Fruit fly (Drosophila melanogaster) whole organism, embryonic: ENCODE measurements around the gene CG12057.
A peak's percentile ranks its signal among the peaks of the same experiment; 100 is the strongest.

Source experiments
- Atf6 ChIP-seq: fragments of 200-800 bp; sonication (Bioruptor generic); IDR thresholded peaks from 2 replicates; pipeline ENCODE4 v1.3.6; 2022; ENCODE audit warnings: missing biosample characterization, missing genetic modification characterization
- CG10267 ChIP-seq: fragments of 200-800 bp; sonication (Bioruptor generic); optimal IDR thresholded peaks from 2 replicates; lab custom pipeline; 2018; ENCODE audit warnings: missing biosample characterization, mild to moderate bottlenecking, missing genetic modification characterization, moderate library complexity
- CG10321 ChIP-seq: fragments of 200-800 bp; sonication (Bioruptor generic); IDR thresholded peaks from 2 replicates; pipeline ENCODE4 v1.3.6; 2022; ENCODE audit warnings: missing biosample characterization, missing genetic modification characterization
- CG10462 ChIP-seq: fragments of 200-800 bp; sonication (Bioruptor generic); optimal IDR thresholded peaks from 2 replicates; lab custom pipeline; 2016; ENCODE audit warnings: missing biosample characterization, missing genetic modification characterization
- CG11504 ChIP-seq: fragments of 200-800 bp; sonication (Bioruptor generic); optimal IDR thresholded peaks from 3 replicates; lab custom pipeline; 2019; ENCODE audit warnings: missing biosample characterization, mild to moderate bottlenecking, missing genetic modification characterization, moderate library complexity
- CG11695 ChIP-seq: fragments of 200-800 bp; sonication (Bioruptor generic); IDR thresholded peaks from 3 replicates; pipeline ENCODE4 v1.3.6; 2022; ENCODE audit warnings: missing biosample characterization, missing genetic modification characterization
- CG12071 ChIP-seq: fragments of 200-800 bp; sonication (Bioruptor generic); optimal IDR thresholded peaks from 3 replicates; lab custom pipeline; 2018; ENCODE audit warnings: missing biosample characterization, mild to moderate bottlenecking, missing genetic modification characterization
- CG12659 ChIP-seq: fragments of 200-800 bp; sonication (Bioruptor generic); optimal IDR thresholded peaks from 3 replicates; lab custom pipeline; 2017; ENCODE audit warnings: mild to moderate bottlenecking, missing biosample characterization, missing genetic modification reagents, missing genetic modification characterization
- CG12744 ChIP-seq: fragments of 200-800 bp; sonication (Bioruptor generic); optimal IDR thresholded peaks from 2 replicates; lab custom pipeline; 2016; ENCODE audit warnings: missing biosample characterization, missing genetic modification characterization
- CG14441 ChIP-seq: fragments of 200-800 bp; sonication (Bioruptor generic); IDR thresholded peaks from 2 replicates; pipeline ENCODE4 v1.3.6; 2022; ENCODE audit warnings: missing biosample characterization, missing genetic modification characterization
- CG14667 ChIP-seq: fragments of 200-800 bp; sonication (Bioruptor generic); IDR thresholded peaks from 2 replicates; pipeline ENCODE4 v1.3.6; 2022; ENCODE audit warnings: missing biosample characterization, missing genetic modification characterization
- CG15601 ChIP-seq: fragments of 200-800 bp; sonication (Bioruptor generic); optimal IDR thresholded peaks from 3 replicates; lab custom pipeline; 2019; ENCODE audit warnings: missing biosample characterization, mild to moderate bottlenecking, missing genetic modification characterization, moderate library complexity
- CG16779 ChIP-seq: fragments of 200-800 bp; sonication (Bioruptor generic); IDR thresholded peaks from 2 replicates; pipeline ENCODE4 v1.3.6; 2022; ENCODE audit warnings: missing biosample characterization, missing genetic modification characterization
- CG17829 ChIP-seq: fragments of 200-800 bp; optimal IDR thresholded peaks from 2 replicates; lab custom pipeline; 2019; ENCODE audit warnings: missing biosample characterization, mild to moderate bottlenecking, missing genetic modification characterization, moderate library complexity
- CG17912 ChIP-seq: fragments of 200-800 bp; sonication (Bioruptor generic); optimal IDR thresholded peaks from 2 replicates; lab custom pipeline; 2018; ENCODE audit warnings: missing biosample characterization, mild to moderate bottlenecking, missing genetic modification characterization
- CG18262 ChIP-seq: fragments of 200-800 bp; optimal IDR thresholded peaks from 3 replicates; lab custom pipeline; 2019; ENCODE audit warnings: missing biosample characterization, mild to moderate bottlenecking, missing genetic modification characterization, moderate library complexity
- CG1832 ChIP-seq: fragments of 200-800 bp; sonication (Bioruptor generic); optimal IDR thresholded peaks from 2 replicates; lab custom pipeline; 2017; ENCODE audit warnings: missing biosample characterization, mild to moderate bottlenecking, missing genetic modification characterization, inconsistent platforms
- CG2875 ChIP-seq: fragments of 200-800 bp; sonication (Bioruptor generic); optimal IDR thresholded peaks from 2 replicates; lab custom pipeline; 2017; ENCODE audit warnings: missing biosample characterization, mild to moderate bottlenecking, missing genetic modification characterization, missing genetic modification reagents
- CG3281 ChIP-seq: fragments of 200-800 bp; sonication (Bioruptor generic); optimal IDR thresholded peaks from 3 replicates; lab custom pipeline; 2017; ENCODE audit warnings: missing biosample characterization, mild to moderate bottlenecking, missing genetic modification characterization
- CG34376 ChIP-seq: fragments of 200-800 bp; sonication (Bioruptor generic); optimal IDR thresholded peaks from 2 replicates; lab custom pipeline; 2018; ENCODE audit warnings: missing biosample characterization, mild to moderate bottlenecking, missing genetic modification characterization
- CG6683 ChIP-seq: fragments of 200-800 bp; sonication (Bioruptor generic); optimal IDR thresholded peaks from 2 replicates; lab custom pipeline; 2017; ENCODE audit warnings: missing biosample characterization, mild to moderate bottlenecking, missing genetic modification characterization, missing genetic modification reagents
- CG8359 ChIP-seq: fragments of 200-800 bp; sonication (Bioruptor generic); optimal IDR thresholded peaks from 2 replicates; lab custom pipeline; 2017; ENCODE audit warnings: missing biosample characterization, mild to moderate bottlenecking, missing genetic modification characterization, borderline replicate concordance
- CG9797 ChIP-seq: fragments of 200-800 bp; sonication (Bioruptor generic); optimal IDR thresholded peaks from 3 replicates; lab custom pipeline; 2018; ENCODE audit warnings: missing biosample characterization, mild to moderate bottlenecking, missing genetic modification characterization
- Camta ChIP-seq: fragments of 200-800 bp; sonication (Bioruptor generic); optimal IDR thresholded peaks from 2 replicates; lab custom pipeline; 2016; ENCODE audit warnings: missing biosample characterization, missing genetic modification characterization
- CkIIα-i1 ChIP-seq: fragments of 200-800 bp; sonication (Bioruptor generic); IDR thresholded peaks from 2 replicates; pipeline ENCODE4 v1.3.6; 2022; ENCODE audit warnings: missing biosample characterization, missing genetic modification characterization
- Dp ChIP-seq: fragments of 200-800 bp; sonication (Bioruptor generic); optimal IDR thresholded peaks from 2 replicates; lab custom pipeline; 2018; ENCODE audit warnings: missing biosample characterization, mild to moderate bottlenecking, missing genetic modification characterization, moderate library complexity
- Hey ChIP-seq: fragments of 200-800 bp; sonication (Bioruptor generic); optimal IDR thresholded peaks from 3 replicates; lab custom pipeline; 2018; ENCODE audit warnings: missing biosample characterization, mild to moderate bottlenecking, missing genetic modification characterization
- Kr ChIP-seq: fragments of 200-800 bp; sonication (Bioruptor generic); optimal IDR thresholded peaks from 2 replicates; lab custom pipeline; 2017; ENCODE audit warnings: missing biosample characterization, mild to moderate bottlenecking, missing genetic modification characterization
- Max ChIP-seq: fragments of 200-800 bp; sonication (Bioruptor generic); optimal IDR thresholded peaks from 2 replicates; lab custom pipeline; 2016; ENCODE audit warnings: missing biosample characterization, mild to moderate bottlenecking, missing genetic modification characterization
- Oli ChIP-seq: fragments of 200-800 bp; sonication (Bioruptor generic); optimal IDR thresholded peaks from 2 replicates; lab custom pipeline; 2018; ENCODE audit warnings: missing biosample characterization, mild to moderate bottlenecking, missing genetic modification characterization, moderate library complexity
- Rx ChIP-seq: fragments of 200-800 bp; sonication (Bioruptor generic); IDR thresholded peaks from 2 replicates; pipeline ENCODE4 v1.3.6; 2022; ENCODE audit warnings: missing biosample characterization, missing genetic modification characterization
- Trl ChIP-seq, 3 experiments: fragments of >200 bp in 2 of 3; fragments of 200-800 bp in 1 of 3; sonication (Bioruptor generic) in 1 of 3; optimal IDR thresholded peaks; 2 replicates in 1 of 3; 3 replicates in 2 of 3; lab custom pipeline; 2016 to 2017; ENCODE audit warnings: missing biosample characterization in 1 of 3, missing genetic modification characterization in 1 of 3
- Xrp1 ChIP-seq: fragments of 200-800 bp; sonication (Bioruptor generic); IDR thresholded peaks from 2 replicates; pipeline ENCODE4 v1.3.6; 2022; ENCODE audit warnings: missing biosample characterization, missing genetic modification characterization
- aop ChIP-seq: fragments of 200-800 bp; sonication (Bioruptor generic); IDR thresholded peaks from 2 replicates; pipeline ENCODE4 v1.3.6; 2022; ENCODE audit warnings: missing biosample characterization, missing genetic modification characterization
- bcd ChIP-seq: fragments of 200-800 bp; sonication (Bioruptor generic); optimal IDR thresholded peaks from 2 replicates; lab custom pipeline; 2017; ENCODE audit warnings: missing biosample characterization, mild to moderate bottlenecking, missing genetic modification characterization
- caup ChIP-seq: fragments of 200-800 bp; sonication (Bioruptor generic); optimal IDR thresholded peaks from 3 replicates; lab custom pipeline; 2017; ENCODE audit warnings: missing biosample characterization, mild to moderate bottlenecking, missing genetic modification characterization, moderate library complexity; ENCODE audit not compliant: severe bottlenecking
- crol ChIP-seq: fragments of 200-800 bp; sonication (Bioruptor generic); IDR thresholded peaks from 2 replicates; pipeline ENCODE4 v1.3.6; 2022; ENCODE audit warnings: missing biosample characterization, missing genetic modification characterization
- dm ChIP-seq: fragments of 200-800 bp; sonication (Bioruptor generic); optimal IDR thresholded peaks from 3 replicates; lab custom pipeline; 2016; ENCODE audit warnings: missing biosample characterization, missing genetic modification characterization
- dpn ChIP-seq, 2 experiments: fragments of 200-800 bp; sonication (Bioruptor generic); optimal IDR thresholded peaks; 3 replicates each; lab custom pipeline; 2016; ENCODE audit warnings: missing biosample characterization in 2 of 2, missing genetic modification characterization in 2 of 2
- eve ChIP-seq, 2 experiments: fragments of >200 bp; optimal IDR thresholded peaks; 2 replicates each; lab custom pipeline; 2017; ENCODE audit warnings: missing biosample characterization in 2 of 2, missing genetic modification characterization in 2 of 2
- fru ChIP-seq: fragments of >200 bp; optimal IDR thresholded peaks from 2 replicates; lab custom pipeline; 2017
- gcm ChIP-seq: fragments of 200-800 bp; sonication (Bioruptor generic); optimal IDR thresholded peaks from 2 replicates; lab custom pipeline; 2019; ENCODE audit warnings: missing biosample characterization, mild to moderate bottlenecking, missing genetic modification characterization, moderate library complexity
- grn ChIP-seq: fragments of 200-800 bp; sonication (Bioruptor generic); optimal IDR thresholded peaks from 3 replicates; lab custom pipeline; 2017; ENCODE audit warnings: missing biosample characterization, missing genetic modification characterization
- gt ChIP-seq: fragments of 200-800 bp; sonication (Bioruptor generic); IDR thresholded peaks from 2 replicates; pipeline ENCODE4 v1.3.6; 2022; ENCODE audit warnings: missing biosample characterization, missing genetic modification characterization
- jumu ChIP-seq: fragments of 200-800 bp; sonication (Bioruptor generic); optimal IDR thresholded peaks from 3 replicates; lab custom pipeline; 2016; ENCODE audit warnings: missing biosample characterization, missing genetic modification characterization
- nau ChIP-seq: fragments of 200-800 bp; sonication (Bioruptor generic); optimal IDR thresholded peaks from 3 replicates; lab custom pipeline; 2017; ENCODE audit warnings: missing biosample characterization, mild to moderate bottlenecking, missing genetic modification characterization, missing genetic modification reagents
- psq ChIP-seq: fragments of 200-800 bp; sonication (Bioruptor generic); optimal IDR thresholded peaks from 2 replicates; lab custom pipeline; 2017; ENCODE audit warnings: missing biosample characterization, missing genetic modification characterization
- row ChIP-seq: fragments of 200-800 bp; sonication (Bioruptor generic); IDR thresholded peaks from 3 replicates; pipeline ENCODE4 v1.3.6; 2022; ENCODE audit warnings: missing biosample characterization, missing genetic modification characterization
- slou ChIP-seq: fragments of 200-800 bp; sonication (Bioruptor generic); optimal IDR thresholded peaks from 3 replicates; lab custom pipeline; 2016; ENCODE audit warnings: missing biosample characterization, missing genetic modification characterization
- sob ChIP-seq: fragments of 200-800 bp; sonication (Bioruptor generic); IDR thresholded peaks from 2 replicates; pipeline ENCODE4 v1.3.6; 2022; ENCODE audit warnings: missing biosample characterization, missing genetic modification characterization
- ttk ChIP-seq: fragments of 200-800 bp; sonication (Bioruptor generic); IDR thresholded peaks from 2 replicates; pipeline ENCODE4 v2.1.2; 2022; ENCODE audit warnings: missing biosample characterization, missing genetic modification characterization
- zfh1 ChIP-seq: fragments of 200-800 bp; sonication (Bioruptor generic); IDR thresholded peaks from 3 replicates; pipeline ENCODE4 v1.3.6; 2022; ENCODE audit warnings: missing biosample characterization, missing genetic modification characterization

CG12057 gene

dm6 chrX:9155134-9155533 lies 36.3 kb upstream of the CG12057 start (continued):
- TF ChIP-seq CG10267 (tag; lab: Kevin White, UChicago): peak; percentile 68
- peak; percentile 61 for TF ChIP-seq Xrp1 (GFP tag; lab: Robert Waterston, UW)
- TF ChIP-seq Atf6 (GFP tag; lab: Robert Waterston, UW): peak; percentile 39; the same call in 1 of the 2 replicates
- TF ChIP-seq CG9797 (GFP tag; lab: Kevin White, UChicago): no peak
- TF ChIP-seq zfh1 (GFP tag; lab: Robert Waterston, UW): no peak
- no peak for TF ChIP-seq Trl (optimal IDR thresholded peaks at IDR 0.05; lab: Kevin White, UChicago)
- TF ChIP-seq Trl (GFP tag; optimal IDR thresholded peaks at IDR 0.05; lab: Kevin White, UChicago): no peak
- TF ChIP-seq ttk (GFP tag; lab: Robert Waterston, UW): no peak; the same call in 1 of the 2 replicates
- TF ChIP-seq CG15601 (tag; lab: Kevin White, UChicago): peak; percentile 29
- TF ChIP-seq slou (GFP tag; lab: Kevin White, UChicago): peak; percentile 58
- peak; percentile 3 for TF ChIP-seq jumu (GFP tag; lab: Kevin White, UChicago)
- TF ChIP-seq CG10321 (GFP tag; lab: Robert Waterston, UW): no peak
- no peak for TF ChIP-seq dm (GFP tag; lab: Kevin White, UChicago)
- TF ChIP-seq CG11504 (tag; lab: Kevin White, UChicago): peak; percentile 72
- peak; percentile 44 for TF ChIP-seq caup
- no peak for TF ChIP-seq gt (GFP tag; lab: Robert Waterston, UW)
- TF ChIP-seq CG17829 (tag; lab: Kevin White, UChicago): peak; percentile 66
- no peak for TF ChIP-seq fru (lab: Kevin White, UChicago)
- peak; percentile 9 for TF ChIP-seq CG6683
- TF ChIP-seq CG12071 (GFP tag; lab: Kevin White, UChicago): peak; percentile 42
- TF ChIP-seq CG12744 (GFP tag; lab: Kevin White, UChicago): peak; percentile 42
- peak; percentile 38 for TF ChIP-seq Camta (GFP tag; lab: Kevin White, UChicago)
- TF ChIP-seq Kr: no peak
- peak; percentile 25 for TF ChIP-seq CG8359 (GFP tag; lab: Kevin White, UChicago)
- TF ChIP-seq eve (GFP tag; optimal IDR thresholded peaks at IDR 0.05; lab: Kevin White, UChicago): no peak
- TF ChIP-seq nau (GFP tag; lab: Kevin White, UChicago): no peak
- no peak for TF ChIP-seq CG2875 (GFP tag; lab: Kevin White, UChicago)
- peak; percentile 51 for TF ChIP-seq bcd (GFP tag; lab: Kevin White, UChicago)
- no peak for TF ChIP-seq aop
- TF ChIP-seq CG16779 (GFP tag; lab: Robert Waterston, UW): no peak
- TF ChIP-seq Rx: no peak
- TF ChIP-seq psq (GFP tag; lab: Kevin White, UChicago): no peak
- no peak for TF ChIP-seq CG11695 (GFP tag; lab: Robert Waterston, UW)
- TF ChIP-seq CG18262 (tag; lab: Kevin White, UChicago): peak; percentile 74
- no peak for TF ChIP-seq CG17912 (GFP tag; lab: Kevin White, UChicago)
- TF ChIP-seq grn: no peak
- no peak for TF ChIP-seq CG14667
- TF ChIP-seq Dp (GFP tag; lab: Kevin White, UChicago): no peak
- TF ChIP-seq CG1832 (GFP tag; lab: Kevin White, UChicago): no peak
- no peak for TF ChIP-seq CkIIα-i1 (GFP tag; lab: Robert Waterston, UW)
- TF ChIP-seq sob (GFP tag; lab: Robert Waterston, UW): no peak; the same call in 1 of the 2 replicates
- TF ChIP-seq CG10462: no peak
- TF ChIP-seq CG12659: peak; percentile 10
- TF ChIP-seq CG3281 (GFP tag; lab: Kevin White, UChicago): peak; percentile 63
- peak; percentile 67 for TF ChIP-seq Oli
- TF ChIP-seq CG34376 (GFP tag; lab: Kevin White, UChicago): no peak
- no peak for TF ChIP-seq gcm (GFP tag; lab: Kevin White, UChicago)
- peak; percentile 71 for TF ChIP-seq row (GFP tag; lab: Robert Waterston, UW)
- TF ChIP-seq CG14441 (GFP tag; lab: Robert Waterston, UW): no peak
- peak; percentile 46 for TF ChIP-seq Max
- TF ChIP-seq dpn (GFP tag; optimal IDR thresholded peaks at IDR 0.05; lab: Kevin White, UChicago): peak in 1 of 2 experiments; percentile 45
- no peak for TF ChIP-seq Hey
- no peak for TF ChIP-seq crol
